Worm (Caenorhabditis elegans) whole organism, early embryonic: Measurements from ENCODE around the gene C23H3.5.

Source experiments
- B0310.2 ChIP-seq: sonication (generic microtip); optimal IDR thresholded peaks from 2 replicates; lab custom pipeline; 2016; ENCODE audit warnings: mild to moderate bottlenecking, missing genetic modification characterization, missing compliant biosample characterization
- F13C5.2 ChIP-seq: sonication (generic microtip); optimal IDR thresholded peaks from 2 replicates; lab custom pipeline; 2017; ENCODE audit warnings: mild to moderate bottlenecking, missing genetic modification characterization, inconsistent platforms, missing compliant biosample characterization
- aly-1 ChIP-seq: sonication (generic microtip); optimal IDR thresholded peaks from 2 replicates; lab custom pipeline; 2016; ENCODE audit warnings: missing genetic modification characterization, missing compliant biosample characterization
- ama-1 ChIP-seq: fragments of 150-350 bp; optimal IDR thresholded peaks from 2 replicates; lab custom pipeline; 2014
- ceh-13 ChIP-seq: fragments of 200-800 bp; sonication (Bioruptor generic); optimal IDR thresholded peaks from 2 replicates; lab custom pipeline; 2018; ENCODE audit warnings: mild to moderate bottlenecking, missing genetic modification characterization, missing compliant biosample characterization
- ceh-36 ChIP-seq: sonication (generic microtip); optimal IDR thresholded peaks from 2 replicates; lab custom pipeline; 2016; ENCODE audit warnings: missing genetic modification characterization, inconsistent platforms, missing compliant biosample characterization
- ets-7 ChIP-seq: sonication (generic microtip); optimal IDR thresholded peaks from 2 replicates; lab custom pipeline; 2016; ENCODE audit warnings: missing genotype, missing genetic modification characterization, missing compliant biosample characterization
- flt-1 ChIP-seq: fragments of 200-800 bp; sonication (Bioruptor generic); IDR thresholded peaks from 2 replicates; pipeline ENCODE4 v1.3.6; 2022; ENCODE audit warnings: missing genetic modification characterization, missing compliant biosample characterization
- hmbx-1 ChIP-seq: sonication (generic microtip); optimal IDR thresholded peaks from 2 replicates; lab custom pipeline; 2016; ENCODE audit warnings: mild to moderate bottlenecking, missing genetic modification characterization, missing compliant biosample characterization
- hmg-4 ChIP-seq: fragments of 200-800 bp; sonication (Bioruptor generic); optimal IDR thresholded peaks from 2 replicates; lab custom pipeline; 2018; ENCODE audit warnings: mild to moderate bottlenecking, missing genetic modification characterization, missing compliant biosample characterization
- hnd-1 ChIP-seq: sonication (generic microtip); optimal IDR thresholded peaks from 2 replicates; lab custom pipeline; 2016; ENCODE audit warnings: missing genetic modification characterization, missing compliant biosample characterization
- pes-1 ChIP-seq: fragments of 200-800 bp; sonication (Bioruptor generic); IDR thresholded peaks from 2 replicates; pipeline ENCODE4 v1.3.6; 2022; ENCODE audit warnings: missing genetic modification reagents, missing genetic modification characterization, missing compliant biosample characterization
- scrt-1 ChIP-seq: fragments of 200-800 bp; sonication (Bioruptor generic); IDR thresholded peaks from 2 replicates; pipeline ENCODE4 v1.3.6; 2022; ENCODE audit warnings: missing genetic modification characterization, missing compliant biosample characterization
- sea-1 ChIP-seq: fragments of 200-800 bp; sonication (Bioruptor generic); conservative IDR thresholded peaks from 2 replicates; pipeline ENCODE4 v1.3.6; 2022; ENCODE audit warnings: missing genetic modification characterization, missing compliant biosample characterization
- tbx-11 ChIP-seq: fragments of 200-800 bp; sonication (Bioruptor generic); IDR thresholded peaks from 2 replicates; pipeline ENCODE4 v1.3.6; 2022; ENCODE audit warnings: missing genetic modification characterization, missing compliant biosample characterization
- tbx-37 ChIP-seq: fragments of 200-800 bp; sonication (Bioruptor generic); conservative IDR thresholded peaks from 2 replicates; pipeline ENCODE4 v1.3.6; 2022; ENCODE audit warnings: missing genetic modification reagents, missing genetic modification characterization, missing compliant biosample characterization
- tra-4 ChIP-seq: sonication (generic microtip); optimal IDR thresholded peaks from 2 replicates; lab custom pipeline; 2017; ENCODE audit warnings: missing genetic modification characterization, missing compliant biosample characterization

Gene C23H3.5

DNA sequence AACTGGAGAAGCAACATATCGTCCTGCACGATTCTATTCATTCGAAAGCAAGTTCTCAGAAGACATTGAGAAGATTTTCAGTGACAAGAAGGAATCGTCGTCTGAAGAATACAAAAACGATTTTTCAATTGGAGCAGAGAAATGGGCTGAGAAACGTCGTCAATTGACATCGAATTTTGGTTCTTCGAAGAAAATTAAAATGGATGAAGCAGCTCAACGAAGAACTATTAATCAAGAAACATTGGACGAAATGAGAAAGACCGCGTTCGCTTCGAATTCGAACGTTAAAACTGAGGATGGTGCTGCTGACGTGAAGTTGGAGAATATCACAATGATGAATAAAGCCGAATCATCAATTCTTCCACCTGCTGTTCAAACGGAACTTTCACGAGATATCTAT lies 1.3 kb upstream of the C23H3.5 start, which contains the start of gene rpt-4:
Gene rpt-4, minus strand, starts transcription at position 101 of the 400 bp plus-strand sequence.
- no peak for TF ChIP-seq pes-1 (GFP tag; lab: Robert Waterston, UW)
- no peak for TF ChIP-seq aly-1 (tag; lab: Kevin White, UChicago)
- no peak for TF ChIP-seq scrt-1
- no peak for TF ChIP-seq tbx-11 (GFP tag; lab: Robert Waterston, UW)
- TF ChIP-seq ceh-36 (tag; lab: Kevin White, UChicago), result no peak
- TF ChIP-seq hnd-1 (tag; lab: Kevin White, UChicago), result no peak
- no peak for TF ChIP-seq tbx-37 (GFP tag; lab: Robert Waterston, UW)
- no peak for TF ChIP-seq tra-4 (tag; lab: Kevin White, UChicago)
- TF ChIP-seq B0310.2 (tag; lab: Kevin White, UChicago), result no peak
- TF ChIP-seq hmg-4, result no peak
- no peak for TF ChIP-seq flt-1 (GFP tag; lab: Robert Waterston, UW)
- no peak for TF ChIP-seq ets-7 (tag; lab: Kevin White, UChicago)
- no peak for TF ChIP-seq hmbx-1 (tag; lab: Kevin White, UChicago)

DNA sequence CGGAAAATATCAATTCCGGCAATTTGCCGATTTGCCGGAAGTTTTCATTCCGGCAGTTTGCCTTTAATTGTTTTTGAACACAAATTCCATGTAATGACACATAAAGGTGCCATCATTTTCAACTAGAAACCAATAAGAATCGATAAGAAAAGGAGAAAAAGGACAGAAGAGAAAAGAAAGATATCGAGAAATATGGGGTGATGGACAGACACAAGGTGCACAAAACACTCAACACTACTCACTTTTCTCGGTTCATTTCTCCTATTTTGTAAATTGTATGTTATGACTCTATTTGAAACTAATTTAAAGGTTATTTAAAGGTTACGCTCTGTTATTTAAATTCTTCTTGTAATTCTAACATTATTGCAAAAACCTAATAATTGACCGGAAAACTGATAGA lies 3.5 kb downstream of the C23H3.5 start:
- peak; percentile 37 for TF ChIP-seq hmbx-1 (tag; lab: Kevin White, UChicago)
- TF ChIP-seq F13C5.2 (tag; lab: Kevin White, UChicago), result no peak

DNA sequence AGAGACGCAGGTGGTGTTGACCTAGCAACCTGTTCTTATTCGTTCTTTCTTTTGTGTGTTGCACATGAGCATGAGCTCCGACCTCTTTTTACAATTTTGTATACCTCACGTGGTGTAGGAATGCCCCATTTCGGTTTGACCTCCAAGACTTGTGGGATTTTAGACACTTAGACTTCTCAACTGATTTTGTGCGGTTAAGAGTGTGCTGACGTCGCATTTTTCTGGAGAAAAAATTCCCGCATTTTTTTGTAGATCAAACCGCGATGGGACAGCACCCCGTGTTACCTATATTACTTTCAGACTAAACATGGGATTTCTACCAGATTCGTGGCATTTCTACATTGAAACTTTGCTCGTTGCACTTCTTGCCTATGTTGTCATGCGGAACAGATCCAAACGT lies 4.0 kb downstream of the C23H3.5 start, which contains the start of gene sptl-1:
Gene sptl-1, plus strand, starts transcription at position 301 of the 400 bp plus-strand sequence.
- TF ChIP-seq ceh-13 (GFP tag; lab: Kevin White, UChicago) (no peak), F13C5.2 (tag; lab: Kevin White, UChicago) (no peak), flt-1 (GFP tag; lab: Robert Waterston, UW) (no peak), hnd-1 (tag; lab: Kevin White, UChicago) (no peak), ceh-36 (tag; lab: Kevin White, UChicago) (no peak), scrt-1 (no peak), pes-1 (GFP tag; lab: Robert Waterston, UW) (no peak), ets-7 (tag; lab: Kevin White, UChicago) (no peak), ama-1 (no peak), tbx-11 (GFP tag; lab: Robert Waterston, UW) (no peak), tbx-37 (GFP tag; lab: Robert Waterston, UW) (no peak), B0310.2 (tag; lab: Kevin White, UChicago) (no peak), hmbx-1 (tag; lab: Kevin White, UChicago) (no peak), hmg-4 (no peak)

- no peak for TF ChIP-seq tbx-37 (GFP tag; lab: Robert Waterston, UW)
- TF ChIP-seq ceh-13 (GFP tag; lab: Kevin White, UChicago), result no peak
- TF ChIP-seq F13C5.2 (tag; lab: Kevin White, UChicago), result no peak
- no peak for TF ChIP-seq sea-1 (GFP tag; lab: Robert Waterston, UW)
- no peak for TF ChIP-seq ama-1
- no peak for TF ChIP-seq hnd-1 (tag; lab: Kevin White, UChicago)
- TF ChIP-seq hmbx-1 (tag; lab: Kevin White, UChicago), result no peak
- TF ChIP-seq flt-1 (GFP tag; lab: Robert Waterston, UW), result no peak
- TF ChIP-seq ceh-36 (tag; lab: Kevin White, UChicago), result no peak
These were observed 7.8 kb downstream of the C23H3.5 start, which contains the start of gene tre-5 for ce11 chrII:55204-55603. Gene tre-5, minus strand, starts transcription at chrII:55304.

DNA sequence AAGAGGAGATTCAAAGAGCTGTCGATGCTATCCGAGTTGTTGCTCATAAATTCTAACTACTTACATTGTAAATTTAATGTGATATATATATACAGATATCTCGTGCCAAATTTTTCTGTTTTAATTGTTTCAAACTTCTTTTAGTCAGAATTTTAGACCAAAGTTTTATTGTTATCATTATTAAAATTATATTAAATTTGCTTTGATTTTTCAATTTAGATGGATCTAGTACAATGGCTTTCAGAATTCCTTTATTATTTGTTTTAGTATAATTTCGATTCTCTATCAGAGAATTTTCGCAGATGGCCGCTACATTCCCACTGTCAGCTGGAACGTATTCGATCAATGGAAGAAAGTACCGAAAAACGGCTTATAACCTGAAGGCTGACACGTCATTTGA lies 10.0 kb downstream of the C23H3.5 start, which contains the start of gene ascc-1:
Gene ascc-1, plus strand, starts transcription at position 301 of the 400 bp plus-strand sequence.
- no peak for TF ChIP-seq B0310.2 (tag; lab: Kevin White, UChicago)
- no peak for TF ChIP-seq tbx-37 (GFP tag; lab: Robert Waterston, UW)
- TF ChIP-seq hmbx-1 (tag; lab: Kevin White, UChicago), result no peak
- TF ChIP-seq sea-1 (GFP tag; lab: Robert Waterston, UW), result no peak
- no peak for TF ChIP-seq pes-1 (GFP tag; lab: Robert Waterston, UW)
- no peak for TF ChIP-seq aly-1 (tag; lab: Kevin White, UChicago)
- TF ChIP-seq flt-1 (GFP tag; lab: Robert Waterston, UW), result no peak
- no peak for TF ChIP-seq hmg-4
- no peak for TF ChIP-seq scrt-1
- no peak for TF ChIP-seq hnd-1 (tag; lab: Kevin White, UChicago)
- TF ChIP-seq tbx-11 (GFP tag; lab: Robert Waterston, UW), result no peak
- no peak for TF ChIP-seq ama-1
- TF ChIP-seq ceh-13 (GFP tag; lab: Kevin White, UChicago), result no peak
- TF ChIP-seq F13C5.2 (tag; lab: Kevin White, UChicago), result no peak
- TF ChIP-seq ceh-36 (tag; lab: Kevin White, UChicago), result no peak
- no peak for TF ChIP-seq ets-7 (tag; lab: Kevin White, UChicago)

DNA sequence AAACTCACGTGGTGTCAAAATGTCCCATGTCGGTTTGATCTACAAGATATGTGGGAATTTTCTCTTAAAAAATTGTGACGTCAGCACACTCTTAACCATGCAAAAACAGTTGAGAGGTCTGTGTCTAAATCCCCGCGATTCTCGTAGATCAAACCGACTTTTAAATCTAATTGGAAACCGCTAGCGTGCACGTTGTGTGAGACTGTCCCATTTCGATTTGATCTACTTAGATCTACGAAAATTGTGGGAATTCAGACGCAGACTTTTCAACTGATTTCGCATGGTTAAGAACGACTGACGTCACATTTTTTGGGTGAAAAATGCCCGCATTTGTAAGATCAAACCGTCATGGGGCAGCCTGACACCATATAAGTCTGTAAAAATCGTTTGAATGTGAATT lies 10.5 kb downstream of the C23H3.5 start:
- TF ChIP-seq B0310.2 (tag; lab: Kevin White, UChicago) (no peak), hmg-4 (no peak), aly-1 (tag; lab: Kevin White, UChicago) (no peak), F13C5.2 (tag; lab: Kevin White, UChicago) (no peak), tra-4 (tag; lab: Kevin White, UChicago) (no peak), ama-1 (no peak), hmbx-1 (tag; lab: Kevin White, UChicago) (no peak), scrt-1 (no peak), ceh-13 (GFP tag; lab: Kevin White, UChicago) (no peak), ets-7 (tag; lab: Kevin White, UChicago) (no peak), flt-1 (GFP tag; lab: Robert Waterston, UW) (no peak), tbx-37 (GFP tag; lab: Robert Waterston, UW) (no peak), ceh-36 (tag; lab: Kevin White, UChicago) (no peak), sea-1 (GFP tag; lab: Robert Waterston, UW) (no peak), hnd-1 (tag; lab: Kevin White, UChicago) (no peak), pes-1 (GFP tag; lab: Robert Waterston, UW) (no peak), tbx-11 (GFP tag; lab: Robert Waterston, UW) (no peak)

- TF ChIP-seq hnd-1 (tag; lab: Kevin White, UChicago) (no peak), sea-1 (GFP tag; lab: Robert Waterston, UW) (no peak), tbx-37 (GFP tag; lab: Robert Waterston, UW) (no peak), hmg-4 (no peak), ceh-13 (GFP tag; lab: Kevin White, UChicago) (no peak), B0310.2 (tag; lab: Kevin White, UChicago) (no peak), scrt-1 (no peak), pes-1 (GFP tag; lab: Robert Waterston, UW) (no peak), ceh-36 (tag; lab: Kevin White, UChicago) (no peak), ama-1 (no peak), tbx-11 (GFP tag; lab: Robert Waterston, UW) (no peak), aly-1 (tag; lab: Kevin White, UChicago) (no peak), flt-1 (GFP tag; lab: Robert Waterston, UW) (no peak), F13C5.2 (tag; lab: Kevin White, UChicago) (no peak), hmbx-1 (tag; lab: Kevin White, UChicago) (no peak), ets-7 (tag; lab: Kevin White, UChicago) (no peak), tra-4 (tag; lab: Kevin White, UChicago) (no peak)
These were observed 12.7 kb downstream of the C23H3.5 start for ce11 chrII:60049-60448.
